Fruit fly (Drosophila melanogaster): Measurements from ENCODE around the gene AIF.

AIF gene

dm6 chr2L:2168184-2168893 is 16.8 kb downstream of the AIF start (continued):
- TF ChIP-seq CG3995 (GFP tag; optimal IDR thresholded peaks at IDR 0.05): no peak
- no peak for TF ChIP-seq CG2116 (GFP tag; optimal IDR thresholded peaks at IDR 0.05)
- TF ChIP-seq amos (GFP tag; IDR thresholded peaks at IDR 0.05; ENCODE audit: partially characterized antibody): no peak
- no peak for TF ChIP-seq CG6654 (GFP tag; optimal IDR thresholded peaks at IDR 0.05)
- peak; percentile 37 for TF ChIP-seq CG10274 (GFP tag; optimal IDR thresholded peaks at IDR 0.05)
- no peak for TF ChIP-seq Hsf (GFP tag; optimal IDR thresholded peaks at IDR 0.05)
- TF ChIP-seq CG3065 (GFP tag; optimal IDR thresholded peaks at IDR 0.05): no peak
- TF ChIP-seq CG2202 (tag; optimal IDR thresholded peaks at IDR 0.05): no peak
- no peak for TF ChIP-seq CG33213 (GFP tag; optimal IDR thresholded peaks at IDR 0.05)
- peak; percentile 16 for TF ChIP-seq nau (GFP tag; optimal IDR thresholded peaks at IDR 0.05)
- no peak for TF ChIP-seq jigr1 (GFP tag; IDR thresholded peaks at IDR 0.05)
- no peak for TF ChIP-seq knrl (GFP tag; IDR thresholded peaks at IDR 0.05; ENCODE audit: partially characterized antibody)
- TF ChIP-seq so (GFP tag; IDR thresholded peaks at IDR 0.05): peak; percentile 31; the same call in 1 of the 3 replicates
- no peak for TF ChIP-seq CG30431 (GFP tag; optimal IDR thresholded peaks at IDR 0.05)
- TF ChIP-seq CG7271 (tag; optimal IDR thresholded peaks at IDR 0.05): no peak
- peak; percentile 75 for TF ChIP-seq sens (GFP tag)
- TF ChIP-seq Dip3 (GFP tag; optimal IDR thresholded peaks at IDR 0.05): no peak
- no peak for TF ChIP-seq bbx (GFP tag; IDR thresholded peaks at IDR 0.05; ENCODE audit: partially characterized antibody)
- TF ChIP-seq CG13287 (GFP tag; IDR thresholded peaks at IDR 0.05; ENCODE audit: partially characterized antibody): no peak
- no peak for TF ChIP-seq oc (tag; optimal IDR thresholded peaks at IDR 0.05)
- no peak for TF ChIP-seq CG12942 (GFP tag; optimal IDR thresholded peaks at IDR 0.05)
- peak; percentile 73 for TF ChIP-seq wek (GFP tag; optimal IDR thresholded peaks at IDR 0.05)
- no peak for TF ChIP-seq CG2889 (GFP tag; IDR thresholded peaks at IDR 0.05)
- TF ChIP-seq tin (GFP tag; optimal IDR thresholded peaks at IDR 0.05): no peak
- peak; percentile 65 for TF ChIP-seq grn (GFP tag; optimal IDR thresholded peaks at IDR 0.05)
- peak; percentile 7; the same call in 1 of the 2 replicates for TF ChIP-seq onecut (GFP tag; IDR thresholded peaks at IDR 0.05)
- TF ChIP-seq Sox102F (GFP tag; optimal IDR thresholded peaks at IDR 0.05): no peak
- no peak for TF ChIP-seq slp2 (GFP tag; optimal IDR thresholded peaks at IDR 0.05)
- no peak for TF ChIP-seq p53 (GFP tag; optimal IDR thresholded peaks at IDR 0.05)

- TF ChIP-seq Xrp1 (GFP tag; IDR thresholded peaks at IDR 0.05) (no peak), salm (tag; optimal IDR thresholded peaks at IDR 0.05) (no peak), CG14441 (GFP tag; IDR thresholded peaks at IDR 0.05) (no peak), Fer1 (GFP tag; optimal IDR thresholded peaks at IDR 0.05) (no peak), stwl (tag; optimal IDR thresholded peaks at IDR 0.05) (no peak), Vsx1 (GFP tag; optimal IDR thresholded peaks at IDR 0.05) (no peak), zfh2 (GFP tag; optimal IDR thresholded peaks at IDR 0.05) (no peak), CG3995 (GFP tag; optimal IDR thresholded peaks at IDR 0.05) (no peak), ssp (GFP tag; IDR thresholded peaks at IDR 0.05) (no peak), E2f2 (GFP tag; IDR thresholded peaks at IDR 0.05) (no peak), shn (GFP tag; optimal IDR thresholded peaks at IDR 0.05) (no peak), crol (GFP tag; IDR thresholded peaks at IDR 0.05) (peak; percentile 56), CG13775 (GFP tag; optimal IDR thresholded peaks at IDR 0.05) (no peak), Eip74EF (GFP tag; optimal IDR thresholded peaks at IDR 0.05) (peak in 1 of 2 experiments; percentile 55), CG10959 (GFP tag; IDR thresholded peaks at IDR 0.05) (no peak), CG3163 (GFP tag; optimal IDR thresholded peaks at IDR 0.05) (no peak), CG30403 (GFP tag; optimal IDR thresholded peaks at IDR 0.05) (no peak), CG34224 (GFP tag; IDR thresholded peaks at IDR 0.05; ENCODE audit: partially characterized antibody) (0 out of 3 replicates have a peak, but pooled peaks have one; percentile 23), CG1529 (GFP tag; optimal IDR thresholded peaks at IDR 0.05) (no peak), CG9437 (GFP tag; optimal IDR thresholded peaks at IDR 0.05) (no peak), CG14860 (GFP tag; IDR thresholded peaks at IDR 0.05; ENCODE audit: partially characterized antibody) (no peak), Oaz (GFP tag; IDR thresholded peaks at IDR 0.05) (no peak)
Measured at dm6 chr2L:2168894-2169456, 17.4 kb downstream of the AIF start.
